Worm (Caenorhabditis elegans): Measurements from ENCODE around the gene C05B5.17.

C05B5.17 gene

ce11 chrIII:9997890-9998289, 1.2 kb downstream of the C05B5.17 start, which contains the start of gene pqn-8:
pqn-8 (minus strand) TSS chrIII:9997990.
- TF ChIP-seq lin-35 (GFP tag; optimal IDR thresholded peaks at IDR 0.05), result no peak
- TF ChIP-seq irx-1 (tag; optimal IDR thresholded peaks at IDR 0.05), result no peak

- no peak for TF ChIP-seq nhr-85 (tag)
- TF ChIP-seq nhr-237 (tag; optimal IDR thresholded peaks at IDR 0.05), result no peak
- no peak for TF ChIP-seq nhr-28 (tag; optimal IDR thresholded peaks at IDR 0.05)
- TF ChIP-seq ztf-4 (tag; optimal IDR thresholded peaks at IDR 0.05), result no peak
- TF ChIP-seq unc-130 (tag; optimal IDR thresholded peaks at IDR 0.05), result no peak
- TF ChIP-seq fos-1 (tag; optimal IDR thresholded peaks at IDR 0.05), result no peak
- no peak for TF ChIP-seq nhr-11 (tag; optimal IDR thresholded peaks at IDR 0.05)
- no peak for TF ChIP-seq elt-3 (tag; optimal IDR thresholded peaks at IDR 0.05)
- TF ChIP-seq lin-15B (tag; optimal IDR thresholded peaks at IDR 0.05), result no peak
- no peak for TF ChIP-seq grh-1 (GFP tag; IDR thresholded peaks at IDR 0.05)
- no peak for TF ChIP-seq pqm-1 (tag; optimal IDR thresholded peaks at IDR 0.05)
- TF ChIP-seq mef-2 (tag; optimal IDR thresholded peaks at IDR 0.05), result no peak
- TF ChIP-seq irx-1 (tag; optimal IDR thresholded peaks at IDR 0.05), result no peak
- no peak for TF ChIP-seq tlp-1 (tag; optimal IDR thresholded peaks at IDR 0.05)
- TF ChIP-seq ets-5 (GFP tag; IDR thresholded peaks at IDR 0.05), result no peak
- no peak for TF ChIP-seq C04F5.9 (tag; optimal IDR thresholded peaks at IDR 0.05)
- no peak for TF ChIP-seq dpl-1 (GFP tag; optimal IDR thresholded peaks at IDR 0.05)
These were observed 5.6 kb downstream of the C05B5.17 start, which contains the start of gene C05B5.4 for ce11 chrIII:9993535-9993934. C05B5.4 (plus strand) TSS chrIII:9993885.

- TF ChIP-seq nhr-77 (tag; optimal IDR thresholded peaks at IDR 0.05) (no peak), mab-9 (GFP tag; IDR thresholded peaks at IDR 0.05) (no peak), blmp-1 (tag; optimal IDR thresholded peaks at IDR 0.05) (peak; percentile 82), lir-3 (tag; optimal IDR thresholded peaks at IDR 0.05; ENCODE audit: poor library complexity) (no peak), hlh-17 (GFP tag; optimal IDR thresholded peaks at IDR 0.05; ENCODE audit: borderline replicate concordance) (no peak), egl-13 (tag; optimal IDR thresholded peaks at IDR 0.05) (no peak), lin-39 (tag; optimal IDR thresholded peaks at IDR 0.05) (no peak), efl-1 (optimal IDR thresholded peaks at IDR 0.05) (no peak), efl-1 (GFP tag; optimal IDR thresholded peaks at IDR 0.05 in 1 of 2) (no peak), C04F5.9 (tag; optimal IDR thresholded peaks at IDR 0.05) (no peak), mep-1 (tag; optimal IDR thresholded peaks at IDR 0.05) (peak; percentile 3), nhr-237 (tag; optimal IDR thresholded peaks at IDR 0.05) (no peak), nhr-90 (tag; optimal IDR thresholded peaks at IDR 0.05; ENCODE audit: poor library complexity) (no peak), xbp-1 (tag; optimal IDR thresholded peaks at IDR 0.05) (no peak), ces-1 (GFP tag; optimal IDR thresholded peaks at IDR 0.05) (no peak), rnt-1 (tag; optimal IDR thresholded peaks at IDR 0.05) (peak; percentile 14), vab-15 (tag; optimal IDR thresholded peaks at IDR 0.05) (no peak), elt-3 (tag; optimal IDR thresholded peaks at IDR 0.05) (no peak), nhr-76 (tag; optimal IDR thresholded peaks at IDR 0.05) (no peak), unc-86 (tag; optimal IDR thresholded peaks at IDR 0.05) (no peak), elt-2 (tag; optimal IDR thresholded peaks at IDR 0.05) (no peak), ceh-63 (GFP tag; optimal IDR thresholded peaks at IDR 0.05) (no peak), irx-1 (tag; optimal IDR thresholded peaks at IDR 0.05) (no peak), lin-14 (GFP tag; optimal IDR thresholded peaks at IDR 0.05) (peak; percentile 74)
These were observed 7.8 kb downstream of the C05B5.17 start for ce11 chrIII:9991324-9991723.

- TF ChIP-seq snpc-4 (tag; optimal IDR thresholded peaks at IDR 0.05) (no peak), isw-1 (GFP tag; IDR thresholded peaks at IDR 0.05) (no peak)
These were observed 10.8 kb downstream of the C05B5.17 start, which contains the start of gene C05B5.1 for ce11 chrIII:9988352-9988751. C05B5.1 (minus strand) TSS chrIII:9988452.
